Worm (Caenorhabditis elegans): ENCODE data around the gene F22E5.2.

DNA sequence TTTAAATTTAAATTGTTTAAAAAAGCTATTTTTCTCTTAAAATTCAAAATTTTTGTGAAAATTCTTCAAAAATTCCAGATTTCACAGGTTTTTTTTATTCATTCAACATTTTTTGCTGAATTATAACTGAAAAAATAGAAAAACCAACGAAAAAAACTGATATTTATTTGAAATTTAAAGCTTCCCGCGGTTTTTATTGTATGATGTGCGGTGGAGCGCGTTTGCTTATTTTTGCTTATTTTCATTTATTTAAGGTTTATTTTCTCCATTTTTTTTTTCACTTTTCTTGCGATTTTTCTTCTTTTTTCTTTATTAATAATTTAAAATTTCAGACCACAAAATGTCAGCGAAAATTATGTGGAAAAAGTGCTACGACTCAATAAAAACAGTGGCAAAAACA, 27.1 kb upstream of the F22E5.2 start, which contains the start of gene F22E5.9:
- TF ChIP-seq dao-5 (tag; optimal IDR thresholded peaks at IDR 0.05) (no peak), W03F9.2 (tag; optimal IDR thresholded peaks at IDR 0.05) (no peak), him-1 (tag; optimal IDR thresholded peaks at IDR 0.05) (no peak)

All from whole organism, L4/young adult.